Worm (Caenorhabditis elegans): ENCODE results near the gene Y53F4B.62.

DNA sequence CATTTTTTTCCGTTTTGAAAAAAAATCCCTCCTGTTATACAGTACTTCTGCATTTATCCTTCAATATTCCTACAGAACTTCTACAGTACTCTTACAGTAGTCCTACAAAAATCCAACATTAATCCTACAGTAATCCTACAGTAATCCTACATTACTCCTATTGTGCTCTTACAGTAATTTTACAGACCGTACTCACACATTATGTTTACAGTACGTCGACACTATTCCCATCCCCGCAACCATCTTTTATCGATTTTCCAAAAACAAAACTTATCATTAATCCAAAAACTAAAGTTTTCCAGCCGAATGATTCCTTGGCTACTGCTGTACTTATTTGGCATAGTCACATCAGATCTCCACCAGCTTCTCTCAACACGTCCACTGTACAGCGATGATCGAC is 46.2 kb downstream of the Y53F4B.62 start, which contains the start of gene Y53F4B.20:
- TF ChIP-seq flt-1 (GFP tag; IDR thresholded peaks at IDR 0.05) (no peak), ztf-29 (GFP tag; IDR thresholded peaks at IDR 0.05) (no peak)
